Worm (Caenorhabditis elegans): Measurements from ENCODE around the gene nhr-282.

DNA sequence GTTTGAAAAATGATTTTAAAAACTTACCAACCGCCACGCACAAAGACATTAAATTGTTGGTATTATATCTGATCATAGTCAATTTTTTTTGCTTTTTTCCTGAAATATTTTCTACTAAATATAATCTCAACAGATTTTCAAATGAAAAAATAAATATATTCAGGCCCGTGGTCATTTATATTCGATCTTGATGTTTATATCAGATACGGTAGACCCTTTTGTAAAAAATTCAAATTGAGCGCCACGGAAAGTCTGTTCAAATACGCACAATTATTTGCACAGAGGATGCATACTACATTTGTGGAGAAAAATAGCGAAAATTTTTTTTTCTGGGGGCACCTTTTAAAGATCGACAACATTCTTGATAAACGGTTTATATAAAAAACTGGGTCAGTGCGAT is 19.7 kb upstream of the nhr-282 start, which contains the start of gene T26E4.4:
- TF ChIP-seq unc-62 (GFP tag; optimal IDR thresholded peaks at IDR 0.05): no peak
- TF ChIP-seq pag-3 (tag; optimal IDR thresholded peaks at IDR 0.05; ENCODE audit: borderline replicate concordance, insufficient read depth): no peak
- no peak for TF ChIP-seq xbp-1 (tag; optimal IDR thresholded peaks at IDR 0.05)
- TF ChIP-seq dpl-1 (GFP tag; optimal IDR thresholded peaks at IDR 0.05): no peak
- TF ChIP-seq nhr-11 (tag; optimal IDR thresholded peaks at IDR 0.05): no peak
- TF ChIP-seq nhr-77 (tag; optimal IDR thresholded peaks at IDR 0.05): no peak
- TF ChIP-seq C04F5.9 (tag; optimal IDR thresholded peaks at IDR 0.05): no peak
- no peak for TF ChIP-seq tbx-2 (tag; optimal IDR thresholded peaks at IDR 0.05)
- no peak for TF ChIP-seq nhr-47 (tag; optimal IDR thresholded peaks at IDR 0.05)
- no peak for TF ChIP-seq blmp-1 (tag; optimal IDR thresholded peaks at IDR 0.05)
- no peak for TF ChIP-seq jun-1 (tag; optimal IDR thresholded peaks at IDR 0.05)
- TF ChIP-seq nhr-85 (tag): no peak
- no peak for TF ChIP-seq mdl-1 (tag; optimal IDR thresholded peaks at IDR 0.05)
- TF ChIP-seq snpc-4 (tag; optimal IDR thresholded peaks at IDR 0.05): no peak

Data from whole organism, L1 larva.